Worm (Caenorhabditis elegans): ENCODE results near the gene pals-16.
"Not testable (repeated sequence)": the region's sequence is repeated elsewhere in the genome, so short reads cannot be mapped to it uniquely, and the experiment has no call there.

Gene pals-16

DNA sequence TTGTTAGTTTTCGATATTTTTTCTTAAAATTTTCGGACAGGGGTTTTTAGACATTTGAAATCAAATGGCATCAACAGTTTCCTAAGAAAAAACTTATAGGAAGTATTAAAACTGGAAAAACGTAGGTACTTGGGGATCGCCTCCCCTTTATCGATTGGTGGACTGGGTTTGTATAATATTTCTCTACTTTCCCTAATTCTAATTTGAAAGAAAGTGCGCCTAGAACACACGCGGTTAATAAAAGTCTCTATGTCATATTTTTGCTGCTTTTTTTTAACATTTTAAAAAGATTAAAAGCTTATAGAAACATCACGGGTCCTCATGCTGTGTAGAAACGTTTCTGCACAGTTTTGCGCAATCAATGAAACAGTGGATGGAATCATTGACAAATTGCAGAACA, at the start of gene pals-16:
pals-16 (plus strand) TSS at position 301 of the 400 bp plus-strand sequence.
- TF ChIP-seq nhr-28 (tag; optimal IDR thresholded peaks at IDR 0.05) (no peak), nhr-12 (tag; optimal IDR thresholded peaks at IDR 0.05) (no peak), ceh-39 (tag; optimal IDR thresholded peaks at IDR 0.05) (no peak), ces-1 (GFP tag; optimal IDR thresholded peaks at IDR 0.05) (no peak), lin-32 (GFP tag; optimal IDR thresholded peaks at IDR 0.05) (no peak), elt-1 (tag; optimal IDR thresholded peaks at IDR 0.05; ENCODE audit: borderline replicate concordance, insufficient read depth) (no peak), nhr-76 (tag; optimal IDR thresholded peaks at IDR 0.05) (no peak), snpc-4 (tag; optimal IDR thresholded peaks at IDR 0.05) (no peak), drap-1 (GFP tag; optimal IDR thresholded peaks at IDR 0.05) (no peak), sptf-1 (tag; optimal IDR thresholded peaks at IDR 0.05) (no peak), elt-3 (tag; optimal IDR thresholded peaks at IDR 0.05) (no peak)

ce11 chrIII:1350745-1351144, 49.0 kb upstream of the pals-16 start, which contains the start of gene Y82E9BL.3:
Gene Y82E9BL.3, minus strand, starts transcription at chrIII:1350845.
- TF ChIP-seq lsy-2 (tag; optimal IDR thresholded peaks at IDR 0.05) (no peak), lin-32 (GFP tag; optimal IDR thresholded peaks at IDR 0.05) (no peak), zip-8 (tag; optimal IDR thresholded peaks at IDR 0.05) (no peak), mab-5 (tag; optimal IDR thresholded peaks at IDR 0.05) (no peak), tbx-8 (GFP tag; optimal IDR thresholded peaks at IDR 0.05) (no peak), sptf-1 (tag; optimal IDR thresholded peaks at IDR 0.05) (no peak), unc-120 (tag; optimal IDR thresholded peaks at IDR 0.05; ENCODE audit: poor library complexity, severe bottlenecking) (no peak), hlh-1 (tag; optimal IDR thresholded peaks at IDR 0.05) (no peak), lin-13 (tag; optimal IDR thresholded peaks at IDR 0.05) (no peak), bed-3 (GFP tag; optimal IDR thresholded peaks at IDR 0.05) (no peak), nhr-237 (tag; optimal IDR thresholded peaks at IDR 0.05) (no peak), sem-2 (GFP tag; optimal IDR thresholded peaks at IDR 0.05) (no peak), blmp-1 (tag; optimal IDR thresholded peaks at IDR 0.05) (no peak), nhr-76 (tag; optimal IDR thresholded peaks at IDR 0.05) (no peak), nhr-28 (tag; optimal IDR thresholded peaks at IDR 0.05) (no peak), nhr-2 (tag; optimal IDR thresholded peaks at IDR 0.05) (no peak), snpc-4 (tag; optimal IDR thresholded peaks at IDR 0.05) (no peak), unc-39 (tag; optimal IDR thresholded peaks at IDR 0.05) (no peak)

ce11 chrIII:1354523-1354922, 45.2 kb upstream of the pals-16 start:
- TF ChIP-seq flh-1 (GFP tag; optimal IDR thresholded peaks at IDR 0.05) (no peak), cnd-1 (tag; optimal IDR thresholded peaks at IDR 0.05) (no peak), bed-3 (GFP tag; optimal IDR thresholded peaks at IDR 0.05) (no peak), nhr-12 (tag; optimal IDR thresholded peaks at IDR 0.05) (no peak), nhr-28 (tag; optimal IDR thresholded peaks at IDR 0.05) (no peak), sem-2 (GFP tag; optimal IDR thresholded peaks at IDR 0.05) (no peak), mls-2 (tag; optimal IDR thresholded peaks at IDR 0.05) (no peak), elt-1 (tag; optimal IDR thresholded peaks at IDR 0.05; ENCODE audit: borderline replicate concordance, insufficient read depth) (no peak)

DNA sequence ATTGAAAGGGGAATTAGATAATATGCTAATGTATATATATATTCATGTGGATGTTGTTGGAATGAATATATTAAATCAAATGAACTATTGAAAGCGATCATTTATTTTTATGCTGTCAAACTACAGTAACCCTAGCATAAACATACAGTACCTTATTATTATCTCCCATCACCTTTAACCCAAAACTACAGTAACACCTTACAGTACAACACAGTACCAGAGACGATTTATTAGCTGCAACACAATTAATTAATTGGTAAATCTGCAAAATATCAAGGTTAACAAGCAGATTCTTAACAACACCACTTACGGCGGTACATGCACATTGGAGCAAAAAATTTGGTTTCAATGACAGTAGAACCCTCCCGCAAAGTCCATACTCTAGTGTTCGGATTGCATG, 44.5 kb upstream of the pals-16 start, which contains the start of gene Y82E9BL.1:
Y82E9BL.1 (minus strand) TSS at position 101 of the 400 bp plus-strand sequence.
- TF ChIP-seq sem-2 (GFP tag; optimal IDR thresholded peaks at IDR 0.05) (no peak), ham-2 (GFP tag; optimal IDR thresholded peaks at IDR 0.05) (no peak), nhr-12 (tag; optimal IDR thresholded peaks at IDR 0.05) (no peak), lin-13 (tag; optimal IDR thresholded peaks at IDR 0.05) (no peak), ceh-83 (GFP tag; optimal IDR thresholded peaks at IDR 0.05) (no peak), bed-3 (GFP tag; optimal IDR thresholded peaks at IDR 0.05) (no peak), ces-1 (GFP tag; optimal IDR thresholded peaks at IDR 0.05) (no peak), unc-120 (tag; optimal IDR thresholded peaks at IDR 0.05; ENCODE audit: poor library complexity, severe bottlenecking) (no peak)

DNA sequence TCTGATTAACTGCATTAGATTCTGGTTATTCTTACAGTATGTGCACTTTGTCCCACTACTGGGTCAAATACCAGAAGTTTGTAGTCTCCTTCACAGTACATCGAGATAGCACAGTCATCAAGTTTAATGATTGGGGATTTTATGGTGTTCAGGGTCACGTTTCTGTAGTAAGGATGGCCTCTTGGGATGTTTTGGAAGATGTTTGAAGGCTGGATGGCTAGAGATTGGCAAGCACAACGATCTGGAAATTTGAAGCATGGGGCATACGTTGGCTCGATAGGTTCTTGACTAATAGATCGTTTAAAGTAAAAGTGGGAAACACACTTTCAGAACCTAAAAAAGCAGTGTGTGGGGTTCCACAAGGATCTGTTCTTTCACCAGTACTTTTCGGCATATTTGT, 41.8 kb upstream of the pals-16 start, which contains the start of gene Y82E9BR.8:
Y82E9BR.8 (minus strand) TSS at position 101 of the 400 bp plus-strand sequence.
- TF ChIP-seq sptf-1 (tag; optimal IDR thresholded peaks at IDR 0.05); nhr-28 (tag; optimal IDR thresholded peaks at IDR 0.05); unc-120 (tag; optimal IDR thresholded peaks at IDR 0.05; ENCODE audit: poor library complexity, severe bottlenecking): not testable (repeated sequence)

ce11 chrIII:1359669-1360068, 40.1 kb upstream of the pals-16 start, which contains the start of gene Y82E9BR.9:
Gene Y82E9BR.9, minus strand, starts transcription at chrIII:1359769.
- TF ChIP-seq sem-2 (GFP tag; optimal IDR thresholded peaks at IDR 0.05) (no peak), pha-4 (tag; optimal IDR thresholded peaks at IDR 0.05) (no peak), lin-13 (tag; optimal IDR thresholded peaks at IDR 0.05) (no peak), elt-1 (tag; optimal IDR thresholded peaks at IDR 0.05; ENCODE audit: borderline replicate concordance, insufficient read depth) (no peak), unc-120 (tag; optimal IDR thresholded peaks at IDR 0.05; ENCODE audit: poor library complexity, severe bottlenecking) (no peak), tbx-8 (GFP tag; optimal IDR thresholded peaks at IDR 0.05) (no peak), M03D4.4 (tag; optimal IDR thresholded peaks at IDR 0.05) (no peak), unc-39 (tag; optimal IDR thresholded peaks at IDR 0.05) (no peak), ceh-39 (tag; optimal IDR thresholded peaks at IDR 0.05) (no peak)

All from whole organism, mixed stage, embryonic.